Worm (Caenorhabditis elegans) whole organism, L1 larva: ENCODE measurements around the gene cdt-2.
"Not testable (repeated sequence)": the region's sequence is repeated elsewhere in the genome, so short reads cannot be mapped to it uniquely, and the experiment has no call there.

Source experiments
- C16A3.4 ChIP-seq: fragments of 150-350 bp; optimal IDR thresholded peaks from 2 replicates; lab custom pipeline; 2014; ENCODE audit warnings: missing biosample characterization, missing genetic modification characterization
- F16B12.6 ChIP-seq: fragments of 150-350 bp; optimal IDR thresholded peaks from 2 replicates; lab custom pipeline; 2014; ENCODE audit warnings: missing biosample characterization, missing genetic modification characterization
- Y116A8C.19 ChIP-seq: sonication (generic microtip); optimal IDR thresholded peaks from 2 replicates; lab custom pipeline; 2016; ENCODE audit warnings: missing compliant biosample characterization, missing genetic modification characterization, borderline replicate concordance
- ama-1 ChIP-seq: fragments of 150-350 bp; optimal IDR thresholded peaks from 2 replicates; lab custom pipeline; 2014
- blmp-1 ChIP-seq: fragments of 150-350 bp; optimal IDR thresholded peaks from 2 replicates; lab custom pipeline; 2014; ENCODE audit warnings: missing biosample characterization, missing genetic modification characterization
- ceh-82 ChIP-seq, 3 experiments: fragments of 150-350 bp in 1 of 3; sonication (generic microtip) in 2 of 3; optimal IDR thresholded peaks; 2 replicates each; lab custom pipeline; 2014 to 2017; ENCODE audit warnings: missing biosample characterization in 3 of 3, missing genetic modification characterization in 3 of 3
- dpl-1 ChIP-seq, 3 experiments: fragments of 150-350 bp in 2 of 3; sonication (generic microtip) in 1 of 3; optimal IDR thresholded peaks; 2 replicates each; lab custom pipeline; 2014 to 2017; ENCODE audit warnings: missing biosample characterization in 3 of 3, missing genetic modification characterization in 3 of 3, missing genetic modification reagents in 3 of 3
- dsc-1 ChIP-seq: sonication (generic microtip); optimal IDR thresholded peaks from 2 replicates; lab custom pipeline; 2016; ENCODE audit warnings: mild to moderate bottlenecking, missing genetic modification characterization, missing compliant biosample characterization
- efl-1 ChIP-seq, 4 experiments: fragments of 150-350 bp; optimal IDR thresholded peaks in 3 of 4; peaks in 1 of 4; 1 replicate in 1 of 4; 2 replicates in 3 of 4; lab custom pipeline; 2014; ENCODE audit warnings: missing biosample characterization in 2 of 4, missing genetic modification characterization in 2 of 4, missing genetic modification reagents in 2 of 4
- elt-3 ChIP-seq, 6 experiments: fragments of 150-350 bp in 1 of 6; sonication (generic microtip); optimal IDR thresholded peaks; 2 replicates each; lab custom pipeline; 2017 to 2018; ENCODE audit warnings: missing biosample characterization in 6 of 6, missing genetic modification characterization in 6 of 6, inconsistent platforms in 1 of 6
- fkh-8 ChIP-seq: sonication (generic microtip); optimal IDR thresholded peaks from 2 replicates; lab custom pipeline; 2016; ENCODE audit warnings: mild to moderate bottlenecking, missing genetic modification characterization, missing compliant biosample characterization
- grh-1 ChIP-seq: fragments of 200-800 bp; sonication (Bioruptor generic); IDR thresholded peaks from 2 replicates; pipeline ENCODE4 v1.3.6; 2022; ENCODE audit warnings: missing genetic modification reagents, missing genetic modification characterization, missing compliant biosample characterization
- hlh-17 ChIP-seq: fragments of 200-800 bp; sonication (Bioruptor generic); optimal IDR thresholded peaks from 2 replicates; lab custom pipeline; 2018; ENCODE audit warnings: missing genetic modification characterization, mild to moderate bottlenecking, missing compliant biosample characterization, moderate library complexity, borderline replicate concordance
- hlh-4 ChIP-seq: sonication (generic microtip); optimal IDR thresholded peaks from 2 replicates; lab custom pipeline; 2016; ENCODE audit warnings: mild to moderate bottlenecking, missing genetic modification characterization, missing compliant biosample characterization
- lin-13 ChIP-seq: fragments of 150-350 bp; optimal IDR thresholded peaks from 2 replicates; lab custom pipeline; 2014; ENCODE audit warnings: missing biosample characterization, missing genetic modification reagents, missing genetic modification characterization
- lin-14 ChIP-seq: fragments of 200-800 bp; sonication (Bioruptor generic); optimal IDR thresholded peaks from 2 replicates; lab custom pipeline; 2018; ENCODE audit warnings: mild to moderate bottlenecking, missing genetic modification characterization, moderate library complexity, missing compliant biosample characterization
- lin-15B ChIP-seq: fragments of 150-350 bp; sonication (generic microtip); optimal IDR thresholded peaks from 3 replicates; lab custom pipeline; 2014; ENCODE audit warnings: missing biosample characterization, missing genetic modification characterization
- lin-35 ChIP-seq, 2 experiments: fragments of 150-350 bp; optimal IDR thresholded peaks; 2 replicates each; lab custom pipeline; 2014; ENCODE audit warnings: missing biosample characterization in 2 of 2, missing genetic modification characterization in 2 of 2, missing genetic modification reagents in 2 of 2
- lsy-2 ChIP-seq, 2 experiments: fragments of 150-350 bp; optimal IDR thresholded peaks; 2 replicates each; lab custom pipeline; 2014; ENCODE audit warnings: missing biosample characterization in 2 of 2, missing genetic modification characterization in 2 of 2
- mef-2 ChIP-seq: fragments of 150-350 bp; optimal IDR thresholded peaks from 2 replicates; lab custom pipeline; 2014; ENCODE audit warnings: missing biosample characterization, missing genetic modification characterization
- nhr-11 ChIP-seq: fragments of 150-350 bp; optimal IDR thresholded peaks from 2 replicates; lab custom pipeline; 2014; ENCODE audit warnings: missing biosample characterization, missing genetic modification characterization
- nhr-19 ChIP-seq: fragments of 200-800 bp; sonication (Bioruptor generic); conservative IDR thresholded peaks from 2 replicates; pipeline ENCODE4 v1.3.6; 2022; ENCODE audit warnings: missing genetic modification characterization, missing compliant biosample characterization
- nhr-20 ChIP-seq: sonication (generic microtip); optimal IDR thresholded peaks from 2 replicates; lab custom pipeline; 2016; ENCODE audit warnings: mild to moderate bottlenecking, missing genetic modification characterization, missing compliant biosample characterization
- nhr-237 ChIP-seq: fragments of 150-350 bp; optimal IDR thresholded peaks from 2 replicates; lab custom pipeline; 2014; ENCODE audit warnings: missing biosample characterization, missing genetic modification characterization
- nhr-47 ChIP-seq: sonication (generic microtip); optimal IDR thresholded peaks from 2 replicates; lab custom pipeline; 2016; ENCODE audit warnings: mild to moderate bottlenecking, missing genetic modification characterization, moderate library complexity, missing compliant biosample characterization
- nhr-71 ChIP-seq: sonication (generic microtip); optimal IDR thresholded peaks from 2 replicates; lab custom pipeline; 2016; ENCODE audit warnings: mild to moderate bottlenecking, missing genetic modification characterization, moderate library complexity, missing compliant biosample characterization
- nhr-76 ChIP-seq: sonication (generic microtip); optimal IDR thresholded peaks from 2 replicates; lab custom pipeline; 2017; ENCODE audit warnings: missing biosample characterization, missing genetic modification characterization
- nhr-85 ChIP-seq: sonication (generic microtip); peaks from one replicate; lab custom pipeline; 2016; ENCODE audit warnings: missing genetic modification characterization, inconsistent platforms, missing compliant biosample characterization
- nhr-90 ChIP-seq: sonication (generic microtip); optimal IDR thresholded peaks from 2 replicates; lab custom pipeline; 2016; ENCODE audit warnings: mild to moderate bottlenecking, missing genetic modification characterization, missing compliant biosample characterization; ENCODE audit not compliant: poor library complexity
- pag-3 ChIP-seq: sonication (generic microtip); optimal IDR thresholded peaks from 2 replicates; lab custom pipeline; 2017; ENCODE audit warnings: missing genetic modification characterization, mild to moderate bottlenecking, missing compliant biosample characterization, antibody characterized with exemption, borderline replicate concordance; ENCODE audit not compliant: insufficient read depth
- pax-3 ChIP-seq: fragments of 200-800 bp; sonication (Bioruptor generic); optimal IDR thresholded peaks from 2 replicates; lab custom pipeline; 2018; ENCODE audit warnings: mild to moderate bottlenecking, missing genetic modification characterization, moderate library complexity, missing compliant biosample characterization
- rnt-1 ChIP-seq: sonication (generic microtip); optimal IDR thresholded peaks from 2 replicates; lab custom pipeline; 2016; ENCODE audit warnings: mild to moderate bottlenecking, missing genetic modification characterization, moderate library complexity, missing compliant biosample characterization
- skn-1 ChIP-seq: fragments of 150-350 bp; optimal IDR thresholded peaks from 2 replicates; lab custom pipeline; 2014; ENCODE audit warnings: missing biosample characterization, missing genetic modification characterization
- snu-23 ChIP-seq: sonication (generic microtip); optimal IDR thresholded peaks from 2 replicates; lab custom pipeline; 2016; ENCODE audit warnings: missing genetic modification characterization, missing compliant biosample characterization
- sptf-1 ChIP-seq: fragments of 150-350 bp; optimal IDR thresholded peaks from 2 replicates; lab custom pipeline; 2014; ENCODE audit warnings: missing biosample characterization, missing genetic modification characterization
- sup-37 ChIP-seq: fragments of 200-800 bp; sonication (Bioruptor generic); optimal IDR thresholded peaks from 2 replicates; lab custom pipeline; 2018; ENCODE audit warnings: mild to moderate bottlenecking, missing genetic modification characterization, missing compliant biosample characterization
- swsn-7 ChIP-seq: sonication (generic microtip); optimal IDR thresholded peaks from 2 replicates; lab custom pipeline; 2016; ENCODE audit warnings: missing genetic modification characterization, missing compliant biosample characterization
- tbx-2 ChIP-seq: sonication (generic microtip); optimal IDR thresholded peaks from 2 replicates; lab custom pipeline; 2016; ENCODE audit warnings: missing genetic modification characterization, missing compliant biosample characterization
- tlp-1 ChIP-seq: fragments of 150-350 bp; optimal IDR thresholded peaks from 2 replicates; lab custom pipeline; 2014; ENCODE audit warnings: missing biosample characterization, missing genetic modification characterization
- unc-62 ChIP-seq: fragments of 150-350 bp; optimal IDR thresholded peaks from 2 replicates; lab custom pipeline; 2014; ENCODE audit warnings: missing biosample characterization, missing genetic modification reagents, missing genetic modification characterization
- unc-86 ChIP-seq: sonication (generic microtip); optimal IDR thresholded peaks from 2 replicates; lab custom pipeline; 2016; ENCODE audit warnings: missing genetic modification characterization, missing compliant biosample characterization
- xbp-1 ChIP-seq: sonication (generic microtip); optimal IDR thresholded peaks from 2 replicates; lab custom pipeline; 2016; ENCODE audit warnings: missing genetic modification characterization, missing compliant biosample characterization
- ztf-4 ChIP-seq: fragments of 150-350 bp; optimal IDR thresholded peaks from 2 replicates; lab custom pipeline; 2014; ENCODE audit warnings: missing biosample characterization, missing genetic modification characterization

cdt-2 gene

ce11 chrV:14990843-14991242, at the start of gene cdt-2, which contains the start of gene T01C3.2:
TSS of gene cdt-2 (minus strand) at chrV:14991126.
TSS of gene T01C3.2 (plus strand) at chrV:14991168.
- peak; percentile 76 to 89 (median 85) for TF ChIP-seq dpl-1 (GFP tag; optimal IDR thresholded peaks at IDR 0.05; lab: Kevin White, UChicago)
- no peak for TF ChIP-seq nhr-237 (tag; lab: Kevin White, UChicago)
- TF ChIP-seq unc-86 (tag; lab: Kevin White, UChicago) = peak; percentile 12
- TF ChIP-seq lin-35 (GFP tag; optimal IDR thresholded peaks at IDR 0.05; lab: Kevin White, UChicago) = peak; percentile 82 to 92
- no peak for TF ChIP-seq nhr-76 (tag; lab: Kevin White, UChicago)
- peak; percentile 4 for TF ChIP-seq nhr-85 (tag; lab: Kevin White, UChicago)
- no peak for TF ChIP-seq unc-62 (GFP tag; lab: Kevin White, UChicago)
- peak; percentile 23 for TF ChIP-seq skn-1
- TF ChIP-seq lin-15B (tag; lab: Kevin White, UChicago) = peak; percentile 24
- no peak for TF ChIP-seq sup-37 (GFP tag; lab: Kevin White, UChicago)
- TF ChIP-seq C16A3.4 = peak; percentile 18
- TF ChIP-seq elt-3 (tag; optimal IDR thresholded peaks at IDR 0.05; lab: Kevin White, UChicago) = peak in 1 of 6 experiments; percentile 7
- TF ChIP-seq nhr-20 (tag; lab: Kevin White, UChicago) = peak; percentile 35
- TF ChIP-seq lin-13 (GFP tag; lab: Kevin White, UChicago) = no peak
- no peak for TF ChIP-seq ama-1 (lab: Kevin White, UChicago)
- peak; percentile 43 for TF ChIP-seq swsn-7 (tag; lab: Kevin White, UChicago)
- TF ChIP-seq nhr-71 (tag; lab: Kevin White, UChicago) = peak; percentile 50
- TF ChIP-seq ztf-4 (tag; lab: Kevin White, UChicago) = no peak
- TF ChIP-seq nhr-90 (tag; lab: Kevin White, UChicago) = peak; percentile 16
- TF ChIP-seq efl-1 (optimal IDR thresholded peaks at IDR 0.05; lab: Kevin White, UChicago) = peak; percentile 26 to 86
- peak; percentile 87 to 98 for TF ChIP-seq efl-1 (GFP tag; optimal IDR thresholded peaks at IDR 0.05 in 1 of 2; lab: Kevin White, UChicago)
- peak; percentile 53 to 74 for TF ChIP-seq lsy-2 (tag; optimal IDR thresholded peaks at IDR 0.05; lab: Kevin White, UChicago)
- peak; percentile 9; the same call in 1 of the 2 replicates for TF ChIP-seq nhr-19
- TF ChIP-seq F16B12.6 = peak; percentile 17
- peak; percentile 48 for TF ChIP-seq nhr-47 (tag; lab: Kevin White, UChicago)
- TF ChIP-seq tbx-2 (tag; lab: Kevin White, UChicago) = peak; percentile 22
- TF ChIP-seq rnt-1 = peak; percentile 40
- peak; percentile 25 for TF ChIP-seq dsc-1
- peak; percentile 56 for TF ChIP-seq snu-23 (GFP tag; lab: Kevin White, UChicago)
- TF ChIP-seq ceh-82 (tag; optimal IDR thresholded peaks at IDR 0.05; lab: Kevin White, UChicago) = peak in 2 of 3 experiments; percentile 29 to 44
- TF ChIP-seq xbp-1 (tag; lab: Kevin White, UChicago) = peak; percentile 33

ce11 chrV:15036769-15037168, 45.8 kb upstream of the cdt-2 start, which contains the start of gene melo-3:
TSS of gene melo-3 (minus strand) at chrV:15036869.
- TF ChIP-seq blmp-1; tlp-1 (tag; lab: Kevin White, UChicago); xbp-1 (tag; lab: Kevin White, UChicago): not testable (repeated sequence)

- not testable (repeated sequence) for TF ChIP-seq lin-14 (GFP tag; lab: Kevin White, UChicago); fkh-8 (tag; lab: Kevin White, UChicago); nhr-11
Observed at ce11 chrV:15031373-15031772, 40.4 kb upstream of the cdt-2 start, which contains the start of gene cng-1. TSS of gene cng-1 (minus strand) at chrV:15031473.

DNA sequence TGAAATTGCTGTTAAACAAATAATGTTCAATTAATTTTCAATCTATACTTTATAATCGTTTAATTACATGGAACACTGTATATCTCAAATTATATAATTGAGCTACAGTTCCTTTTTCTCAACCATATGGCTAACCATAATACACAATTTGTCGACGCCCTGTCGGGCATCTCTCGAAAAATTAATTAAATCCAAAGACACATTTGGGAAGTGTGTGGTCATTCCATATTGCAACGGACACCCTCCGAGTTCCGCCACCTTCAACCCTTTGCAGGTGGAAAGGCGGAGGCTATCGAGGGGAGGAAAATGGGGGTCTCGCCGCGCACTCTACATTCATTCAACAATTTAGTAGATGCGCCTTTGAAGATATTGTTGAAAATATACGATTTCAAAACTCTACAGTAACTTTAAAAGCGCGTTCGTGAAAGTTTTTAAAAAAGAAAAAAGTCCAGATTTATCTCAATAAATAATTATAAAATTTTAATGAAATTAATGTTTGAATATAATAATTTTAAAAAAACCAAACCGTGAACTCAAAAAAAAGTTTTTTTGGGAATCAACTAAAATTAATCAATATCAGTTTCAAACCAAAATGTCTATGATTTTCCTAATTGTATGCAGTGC, 38.1 kb upstream of the cdt-2 start, which contains the start of gene F14H8.8:
TSS of gene F14H8.8 (plus strand) at position 574 of the 624 bp plus-strand sequence.
- TF ChIP-seq nhr-20 (tag; lab: Kevin White, UChicago) (peak; percentile 35), hlh-4 (tag; lab: Kevin White, UChicago) (no peak), efl-1 (optimal IDR thresholded peaks at IDR 0.05; lab: Kevin White, UChicago) (peak in 1 of 2 experiments; percentile 22), efl-1 (GFP tag; optimal IDR thresholded peaks at IDR 0.05 in 1 of 2; lab: Kevin White, UChicago) (no peak), dpl-1 (GFP tag; optimal IDR thresholded peaks at IDR 0.05; lab: Kevin White, UChicago) (peak in 1 of 3 experiments; percentile 12), nhr-90 (tag; lab: Kevin White, UChicago) (peak; percentile 77), mef-2 (tag; lab: Kevin White, UChicago) (no peak), hlh-17 (GFP tag; lab: Kevin White, UChicago) (no peak), nhr-19 (peak; percentile 69), nhr-85 (tag; lab: Kevin White, UChicago) (peak; percentile 78), lin-15B (tag; lab: Kevin White, UChicago) (no peak), nhr-237 (tag; lab: Kevin White, UChicago) (no peak), F16B12.6 (no peak), pag-3 (tag; lab: Kevin White, UChicago) (no peak), Y116A8C.19 (tag; lab: Kevin White, UChicago) (no peak), unc-86 (tag; lab: Kevin White, UChicago) (no peak), pax-3 (tag; lab: Kevin White, UChicago) (no peak), grh-1 (GFP tag; lab: Robert Waterston, UW) (peak; percentile 49; the same call in 1 of the 2 replicates), sptf-1 (no peak)
